Worm (Caenorhabditis elegans) whole organism, L4/young adult: ENCODE results near the gene hsb-1.

ENCODE experiments used
- W03F9.2 ChIP-seq: fragments of 150-350 bp; optimal IDR thresholded peaks from 2 replicates; lab custom pipeline; 2014; ENCODE audit warnings: missing biosample characterization, missing genetic modification characterization
- dao-5 ChIP-seq: sonication (generic microtip); optimal IDR thresholded peaks from 2 replicates; lab custom pipeline; 2016; ENCODE audit warnings: missing genotype, missing genetic modification characterization, moderate library complexity, missing compliant biosample characterization

DNA sequence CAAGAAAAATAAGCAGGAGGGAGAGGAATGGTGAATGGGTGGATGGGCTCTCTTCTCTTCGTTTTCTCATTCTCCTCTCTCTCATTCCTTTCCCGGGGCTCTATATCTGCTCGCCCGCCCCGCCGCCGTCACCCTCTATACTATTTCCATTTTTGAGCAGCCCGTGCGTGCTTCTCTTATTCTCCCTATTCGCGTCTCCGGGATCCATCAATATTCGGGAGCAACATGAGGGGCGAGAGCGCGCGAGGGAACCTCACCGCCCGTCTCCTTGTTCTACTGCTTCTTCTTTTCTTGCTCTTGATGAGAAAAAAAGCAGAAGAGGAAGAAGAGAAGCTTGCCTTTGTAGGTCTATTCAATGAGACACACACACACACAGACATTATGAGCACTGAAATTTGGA, 17.1 kb upstream of the hsb-1 start:
- no peak for TF ChIP-seq W03F9.2 (tag; lab: Kevin White, UChicago)
- TF ChIP-seq dao-5 (tag; lab: Kevin White, UChicago): no peak
